Fruit fly (Drosophila melanogaster): ENCODE results near the gene Cyp313a2.

Gene Cyp313a2

DNA sequence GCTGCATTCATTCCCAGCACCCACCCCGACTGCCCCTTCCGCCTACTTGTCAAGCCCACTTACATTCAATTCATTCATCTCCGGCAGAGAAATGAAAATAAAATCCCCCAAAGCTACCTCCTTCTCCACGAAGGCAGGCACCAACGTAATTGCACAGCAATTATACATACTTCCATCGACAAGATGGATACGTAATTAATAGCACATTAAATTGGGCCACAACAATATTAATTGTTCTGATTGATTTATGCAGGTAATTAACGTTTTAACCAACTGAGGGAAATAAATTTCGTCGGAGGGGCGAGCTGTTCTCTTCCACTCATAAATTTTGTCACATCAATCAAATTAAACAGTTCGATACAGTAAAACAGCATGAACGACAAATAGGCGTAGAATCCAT lies 39.1 kb downstream of the Cyp313a2 start, which contains the start of gene Adk1:
TSS of gene Adk1 (plus strand) at position 301 of the 400 bp plus-strand sequence.
- TF ChIP-seq OdsH (GFP tag; optimal IDR thresholded peaks at IDR 0.05): no peak
- TF ChIP-seq Abd-B (GFP tag; optimal IDR thresholded peaks at IDR 0.05): no peak
- TF ChIP-seq tai (GFP tag; optimal IDR thresholded peaks at IDR 0.05): no peak
- no peak for TF ChIP-seq CG32264 (GFP tag; optimal IDR thresholded peaks at IDR 0.05)
- no peak for TF ChIP-seq Dif (GFP tag; optimal IDR thresholded peaks at IDR 0.05; ENCODE audit: partially characterized antibody)
- TF ChIP-seq foxo (GFP tag; optimal IDR thresholded peaks at IDR 0.05): no peak
- TF ChIP-seq HLH106 (tag; optimal IDR thresholded peaks at IDR 0.05): no peak
- TF ChIP-seq woc (GFP tag; optimal IDR thresholded peaks at IDR 0.05): no peak
- TF ChIP-seq Mio (GFP tag; optimal IDR thresholded peaks at IDR 0.05): no peak
- no peak for TF ChIP-seq CrebA (GFP tag; optimal IDR thresholded peaks at IDR 0.05; ENCODE audit: borderline replicate concordance)
- no peak for TF ChIP-seq Hnf4 (GFP tag; optimal IDR thresholded peaks at IDR 0.05)
- TF ChIP-seq dl (GFP tag; optimal IDR thresholded peaks at IDR 0.05; ENCODE audit: insufficient read depth in 1 of 2, partially characterized antibody in 2 of 2): no peak
- TF ChIP-seq CG9705 (GFP tag; optimal IDR thresholded peaks at IDR 0.05): no peak
- no peak for TF ChIP-seq jim (GFP tag; optimal IDR thresholded peaks at IDR 0.05)

DNA sequence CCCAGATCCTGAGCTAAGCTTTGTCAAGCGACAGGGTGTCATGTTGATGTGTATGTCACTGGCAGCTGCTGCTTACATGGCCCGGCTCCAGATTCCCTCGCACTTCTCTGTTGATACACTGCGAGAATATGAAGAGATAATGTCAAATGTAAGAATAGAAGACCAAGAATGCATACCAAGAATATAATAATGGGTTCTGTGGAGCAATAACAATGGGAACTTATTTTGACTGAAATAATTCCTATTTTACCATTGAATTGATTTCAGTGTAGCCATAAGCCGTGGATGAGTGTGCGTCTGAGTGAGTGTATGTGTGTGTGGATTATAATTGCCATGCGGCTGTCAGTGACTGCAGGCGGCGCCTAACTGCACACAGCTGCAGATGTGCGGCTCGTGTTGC lies 40.6 kb downstream of the Cyp313a2 start:
- TF ChIP-seq dl (GFP tag; optimal IDR thresholded peaks at IDR 0.05; ENCODE audit: insufficient read depth in 1 of 2, partially characterized antibody in 2 of 2) (no peak), N (GFP tag; optimal IDR thresholded peaks at IDR 0.05) (no peak), Jra (GFP tag; optimal IDR thresholded peaks at IDR 0.05) (no peak), usp (GFP tag; optimal IDR thresholded peaks at IDR 0.05) (no peak), pan (optimal IDR thresholded peaks at IDR 0.05) (no peak), HLH106 (tag; optimal IDR thresholded peaks at IDR 0.05) (peak; percentile 26), Dif (GFP tag; optimal IDR thresholded peaks at IDR 0.05; ENCODE audit: partially characterized antibody) (no peak), OdsH (GFP tag; optimal IDR thresholded peaks at IDR 0.05) (no peak), foxo (GFP tag; optimal IDR thresholded peaks at IDR 0.05) (peak in 1 of 2 experiments; percentile 43), dsf (GFP tag; optimal IDR thresholded peaks at IDR 0.05; ENCODE audit: borderline replicate concordance) (no peak), Myc (optimal IDR thresholded peaks at IDR 0.05) (no peak), fru (GFP tag; optimal IDR thresholded peaks at IDR 0.05) (peak; percentile 25), ey (GFP tag; optimal IDR thresholded peaks at IDR 0.05) (no peak), GATAd (GFP tag; optimal IDR thresholded peaks at IDR 0.05) (no peak), Hr78 (GFP tag; optimal IDR thresholded peaks at IDR 0.05) (no peak), Dfd (GFP tag; optimal IDR thresholded peaks at IDR 0.05) (no peak), dmrt93B (GFP tag; optimal IDR thresholded peaks at IDR 0.05) (no peak), Hnf4 (GFP tag; optimal IDR thresholded peaks at IDR 0.05) (no peak)

DNA sequence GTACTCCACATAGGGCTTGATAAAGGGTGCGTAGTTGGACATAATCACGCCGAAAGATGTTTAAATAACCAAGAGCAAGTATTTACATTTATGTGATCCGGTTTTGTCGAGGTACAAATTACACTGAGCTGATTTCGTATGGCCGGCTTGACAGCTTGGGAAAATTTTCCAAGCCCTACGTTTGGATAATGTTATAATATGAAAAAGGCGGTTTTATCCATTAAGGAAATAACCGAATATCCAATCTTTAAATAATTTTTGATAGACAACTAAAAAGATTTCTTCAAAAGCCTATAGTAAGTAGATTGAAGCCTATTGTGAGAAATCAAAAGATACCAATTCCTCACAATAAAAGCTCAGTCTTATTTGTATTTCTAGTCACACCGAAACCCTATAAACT lies 41.8 kb downstream of the Cyp313a2 start, which contains the start of the genes eIF3d2 and CG43450:
TSS of gene eIF3d2 (minus strand) at position 101 of the 400 bp plus-strand sequence.
TSS of gene CG43450 (plus strand) at position 384 of the 400 bp plus-strand sequence.
- TF ChIP-seq HLH106 (tag; optimal IDR thresholded peaks at IDR 0.05) (no peak), psq (GFP tag; optimal IDR thresholded peaks at IDR 0.05) (no peak), Mio (GFP tag; optimal IDR thresholded peaks at IDR 0.05) (no peak), dl (GFP tag; optimal IDR thresholded peaks at IDR 0.05; ENCODE audit: insufficient read depth in 1 of 2, partially characterized antibody in 2 of 2) (no peak), dsf (GFP tag; optimal IDR thresholded peaks at IDR 0.05; ENCODE audit: borderline replicate concordance) (no peak), pan (optimal IDR thresholded peaks at IDR 0.05) (no peak), Myc (optimal IDR thresholded peaks at IDR 0.05) (no peak), Vsx2 (GFP tag; optimal IDR thresholded peaks at IDR 0.05; ENCODE audit: partially characterized antibody) (no peak), Hnf4 (GFP tag; optimal IDR thresholded peaks at IDR 0.05) (no peak), foxo (GFP tag; optimal IDR thresholded peaks at IDR 0.05) (no peak), dmrt93B (GFP tag; optimal IDR thresholded peaks at IDR 0.05) (no peak), jim (GFP tag; optimal IDR thresholded peaks at IDR 0.05) (no peak), sage (GFP tag; optimal IDR thresholded peaks at IDR 0.05) (no peak)

DNA sequence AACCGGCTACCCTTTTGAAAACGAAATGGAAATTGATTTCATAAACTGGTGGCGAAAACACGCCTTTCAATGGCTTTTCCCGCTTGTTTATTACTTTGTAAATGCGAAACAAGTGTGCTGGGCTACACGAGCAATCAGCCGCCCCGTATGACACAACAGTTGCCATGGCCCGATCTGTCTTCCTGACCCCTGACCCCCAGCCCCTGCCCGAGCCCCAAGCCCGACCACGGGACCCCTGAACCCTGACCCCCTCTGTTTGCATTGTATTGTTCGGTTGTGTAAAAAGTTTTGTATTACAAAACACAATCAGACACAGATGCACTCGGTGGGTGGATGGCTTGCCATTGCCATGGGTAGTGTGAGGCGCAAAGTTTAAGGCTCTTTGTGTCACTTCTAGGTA lies 51.1 kb downstream of the Cyp313a2 start:
- TF ChIP-seq Vsx2 (GFP tag; optimal IDR thresholded peaks at IDR 0.05; ENCODE audit: partially characterized antibody): no peak
- TF ChIP-seq Hnf4 (GFP tag; optimal IDR thresholded peaks at IDR 0.05): no peak
- TF ChIP-seq Dfd (GFP tag; optimal IDR thresholded peaks at IDR 0.05): peak; percentile 95
